Fruit fly (Drosophila melanogaster): ENCODE data around the gene CG13875.

DNA sequence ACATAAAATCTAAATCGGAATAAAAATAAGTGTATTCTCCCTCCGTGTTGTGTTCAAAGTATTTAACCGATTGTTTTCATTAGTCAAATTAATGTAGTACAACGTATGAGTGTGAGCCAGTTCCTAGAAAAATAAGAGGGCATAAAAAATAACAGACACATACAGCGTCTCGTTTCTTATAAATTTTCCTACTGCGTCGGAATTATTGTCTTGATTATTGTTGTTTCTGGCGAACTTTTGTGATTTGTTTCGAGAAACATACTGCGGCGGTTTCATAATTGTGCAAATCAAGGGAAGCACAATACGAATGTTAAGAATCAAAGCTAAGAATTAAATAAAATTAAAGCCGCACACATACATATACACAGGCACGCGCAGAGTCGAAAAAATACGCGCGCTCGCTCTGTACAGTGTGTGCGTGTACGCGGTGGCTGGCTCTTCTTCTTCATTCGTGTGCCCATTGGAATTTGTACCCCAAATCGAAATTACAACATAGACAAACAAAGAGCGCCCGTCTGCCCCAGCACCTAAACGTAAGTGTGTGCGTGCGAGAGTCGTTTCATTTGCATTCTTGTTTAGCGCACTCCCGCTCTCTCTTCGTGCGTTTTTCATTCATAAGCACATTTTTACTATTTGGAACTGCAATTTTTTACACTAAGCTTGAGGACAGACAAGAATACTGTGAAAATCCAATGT, 47.6 kb upstream of the CG13875 start:
- no peak for TF ChIP-seq CG8478 (optimal IDR thresholded peaks at IDR 0.05)
- TF ChIP-seq CTCF (optimal IDR thresholded peaks at IDR 0.05), result no peak
